Worm (Caenorhabditis elegans): ENCODE data around the gene ZK546.2.

ce11 chrII:4914214-4914613 is 31.6 kb upstream of the ZK546.2 start, which contains the start of gene R05F9.11:
- TF ChIP-seq nhr-84 (tag; optimal IDR thresholded peaks at IDR 0.05) (no peak), nhr-11 (tag; optimal IDR thresholded peaks at IDR 0.05) (no peak), alr-1 (tag; optimal IDR thresholded peaks at IDR 0.05; ENCODE audit: borderline replicate concordance) (no peak), ama-1 (optimal IDR thresholded peaks at IDR 0.05) (no peak), blmp-1 (tag; optimal IDR thresholded peaks at IDR 0.05) (no peak), ets-5 (GFP tag; IDR thresholded peaks at IDR 0.05) (no peak), ztf-11 (tag; optimal IDR thresholded peaks at IDR 0.05) (no peak), lin-15B (tag; optimal IDR thresholded peaks at IDR 0.05) (no peak), nhr-237 (tag; optimal IDR thresholded peaks at IDR 0.05) (no peak), swsn-7 (tag; optimal IDR thresholded peaks at IDR 0.05) (no peak), snpc-4 (tag; optimal IDR thresholded peaks at IDR 0.05) (no peak)

All from whole organism, L1 larva.